Fruit fly (Drosophila melanogaster) whole organism, embryonic: ENCODE results near the gene Mgstl.

Experiments used
- ATbp ChIP-seq: fragments of 200-800 bp; sonication (Bioruptor generic); optimal IDR thresholded peaks from 2 replicates; lab custom pipeline; 2017; ENCODE audit warnings: missing biosample characterization, mild to moderate bottlenecking, missing genetic modification characterization, missing genetic modification reagents
- Asciz ChIP-seq: fragments of 200-800 bp; sonication (Bioruptor generic); optimal IDR thresholded peaks from 2 replicates; lab custom pipeline; 2017; ENCODE audit warnings: missing biosample characterization, mild to moderate bottlenecking, missing genetic modification characterization, missing genetic modification reagents
- Atf6 ChIP-seq: fragments of 200-800 bp; sonication (Bioruptor generic); IDR thresholded peaks from 2 replicates; pipeline ENCODE4 v1.3.6; 2022; ENCODE audit warnings: missing biosample characterization, missing genetic modification characterization
- B-H1 ChIP-seq: fragments of 200-800 bp; sonication (Bioruptor generic); IDR thresholded peaks from 3 replicates; pipeline ENCODE4 v1.3.6; 2022; ENCODE audit warnings: missing biosample characterization, missing genetic modification characterization
- CG10979 ChIP-seq: fragments of 200-800 bp; sonication (Bioruptor generic); optimal IDR thresholded peaks from 2 replicates; lab custom pipeline; 2018; ENCODE audit warnings: missing biosample characterization, mild to moderate bottlenecking, missing genetic modification characterization, moderate library complexity
- CG11696 ChIP-seq: fragments of 200-800 bp; sonication (Bioruptor generic); IDR thresholded peaks from 2 replicates; pipeline ENCODE4 v1.3.6; 2022; ENCODE audit warnings: missing biosample characterization, missing genetic modification characterization
- CG12104 ChIP-seq: fragments of 200-800 bp; sonication (Bioruptor generic); optimal IDR thresholded peaks from 3 replicates; lab custom pipeline; 2016; ENCODE audit warnings: missing biosample characterization, missing genetic modification characterization
- CG12299 ChIP-seq: fragments of 200-800 bp; sonication (Bioruptor generic); optimal IDR thresholded peaks from 2 replicates; lab custom pipeline; 2018; ENCODE audit warnings: missing biosample characterization, mild to moderate bottlenecking, missing genetic modification characterization
- CG13775 ChIP-seq: fragments of 200-800 bp; sonication (Bioruptor generic); optimal IDR thresholded peaks from 3 replicates; lab custom pipeline; 2017; ENCODE audit warnings: missing biosample characterization, mild to moderate bottlenecking, missing genetic modification characterization
- CG14965 ChIP-seq: fragments of 200-800 bp; sonication (Bioruptor generic); optimal IDR thresholded peaks from 2 replicates; lab custom pipeline; 2016; ENCODE audit warnings: missing biosample characterization, missing genetic modification characterization, borderline replicate concordance
- CG15011 ChIP-seq: fragments of 200-800 bp; sonication (Bioruptor generic); optimal IDR thresholded peaks from 3 replicates; lab custom pipeline; 2018; ENCODE audit warnings: missing biosample characterization, mild to moderate bottlenecking, missing genetic modification characterization
- CG2875 ChIP-seq: fragments of 200-800 bp; sonication (Bioruptor generic); optimal IDR thresholded peaks from 2 replicates; lab custom pipeline; 2017; ENCODE audit warnings: missing biosample characterization, mild to moderate bottlenecking, missing genetic modification characterization, missing genetic modification reagents
- CG42726 ChIP-seq: fragments of 200-800 bp; sonication (Bioruptor generic); IDR thresholded peaks from 2 replicates; pipeline ENCODE4 v1.3.6; 2022; ENCODE audit warnings: missing biosample characterization, missing genetic modification characterization; ENCODE audit not compliant: partially characterized antibody
- CG6765 ChIP-seq: fragments of 200-800 bp; sonication (Bioruptor generic); optimal IDR thresholded peaks from 3 replicates; lab custom pipeline; 2017; ENCODE audit warnings: missing biosample characterization, mild to moderate bottlenecking, missing genetic modification characterization
- CG6854 ChIP-seq: fragments of 200-800 bp; sonication (Bioruptor generic); optimal IDR thresholded peaks from 3 replicates; lab custom pipeline; 2017; ENCODE audit warnings: missing biosample characterization, mild to moderate bottlenecking, missing genetic modification characterization
- CG8290 ChIP-seq, 3 experiments: fragments of 200-800 bp; sonication (Bioruptor generic); optimal IDR thresholded peaks; 2 replicates each; lab custom pipeline; 2016 to 2019; ENCODE audit warnings: missing biosample characterization in 3 of 3, missing genetic modification characterization in 3 of 3, mild to moderate bottlenecking in 2 of 3, moderate library complexity in 1 of 3
- CG9876 ChIP-seq: fragments of 200-800 bp; sonication (Bioruptor generic); optimal IDR thresholded peaks from 2 replicates; lab custom pipeline; 2016; ENCODE audit warnings: missing biosample characterization, missing genetic modification characterization
- Dref ChIP-seq: fragments of 200-800 bp; sonication (Bioruptor generic); IDR thresholded peaks from 2 replicates; pipeline ENCODE4 v1.3.6; 2022; ENCODE audit warnings: missing biosample characterization, missing genetic modification characterization
- Hand ChIP-seq: fragments of 200-800 bp; sonication (Bioruptor generic); optimal IDR thresholded peaks from 2 replicates; lab custom pipeline; 2017; ENCODE audit warnings: mild to moderate bottlenecking, missing biosample characterization, missing genetic modification reagents, missing genetic modification characterization
- HmgZ ChIP-seq: fragments of 200-800 bp; sonication (Bioruptor generic); optimal IDR thresholded peaks from 2 replicates; lab custom pipeline; 2018; ENCODE audit warnings: missing biosample characterization, mild to moderate bottlenecking, missing genetic modification characterization
- Kr ChIP-seq: fragments of 200-800 bp; sonication (Bioruptor generic); optimal IDR thresholded peaks from 2 replicates; lab custom pipeline; 2017; ENCODE audit warnings: missing biosample characterization, mild to moderate bottlenecking, missing genetic modification characterization
- Rx ChIP-seq: fragments of 200-800 bp; sonication (Bioruptor generic); IDR thresholded peaks from 2 replicates; pipeline ENCODE4 v1.3.6; 2022; ENCODE audit warnings: missing biosample characterization, missing genetic modification characterization
- Stat92E ChIP-seq, 3 experiments: fragments of >200 bp in 2 of 3; fragments of 200-800 bp in 1 of 3; sonication (Bioruptor generic) in 1 of 3; optimal IDR thresholded peaks; 2 replicates each; lab custom pipeline; 2017 to 2019; ENCODE audit warnings: missing biosample characterization in 3 of 3, missing genetic modification characterization in 3 of 3, mild to moderate bottlenecking in 1 of 3, moderate library complexity in 1 of 3
- Tbp ChIP-seq: fragments of >200 bp; optimal IDR thresholded peaks from 2 replicates; lab custom pipeline; 2018; ENCODE audit warnings: missing biosample characterization, missing genetic modification characterization
- Xbp1 ChIP-seq: fragments of 200-800 bp; sonication (Bioruptor generic); optimal IDR thresholded peaks from 3 replicates; lab custom pipeline; 2016; ENCODE audit warnings: missing biosample characterization, mild to moderate bottlenecking, missing genetic modification characterization
- ab ChIP-seq: fragments of 200-800 bp; sonication (Bioruptor generic); optimal IDR thresholded peaks from 2 replicates; lab custom pipeline; 2016; ENCODE audit warnings: missing biosample characterization, missing genetic modification characterization
- amos ChIP-seq: fragments of 200-800 bp; sonication (Bioruptor generic); IDR thresholded peaks from 2 replicates; pipeline ENCODE4 v1.3.6; 2022; ENCODE audit warnings: missing biosample characterization, missing genetic modification characterization; ENCODE audit not compliant: partially characterized antibody
- caup ChIP-seq: fragments of 200-800 bp; sonication (Bioruptor generic); optimal IDR thresholded peaks from 3 replicates; lab custom pipeline; 2017; ENCODE audit warnings: missing biosample characterization, mild to moderate bottlenecking, missing genetic modification characterization, moderate library complexity; ENCODE audit not compliant: severe bottlenecking
- chinmo ChIP-seq: fragments of 200-800 bp; sonication (Bioruptor generic); IDR thresholded peaks from 4 replicates; pipeline ENCODE4 v1.3.6; 2022; ENCODE audit warnings: missing biosample characterization, missing genetic modification characterization; ENCODE audit not compliant: partially characterized antibody
- chn ChIP-seq: fragments of 200-800 bp; sonication (Bioruptor generic); optimal IDR thresholded peaks from 2 replicates; lab custom pipeline; 2016; ENCODE audit warnings: missing biosample characterization, missing genetic modification characterization
- corto ChIP-seq: fragments of 200-800 bp; sonication (Bioruptor generic); optimal IDR thresholded peaks from 2 replicates; lab custom pipeline; 2016; ENCODE audit warnings: missing biosample characterization, mild to moderate bottlenecking, missing genetic modification characterization, moderate library complexity
- ftz-f1 ChIP-seq: fragments of 200-800 bp; sonication (Bioruptor generic); optimal IDR thresholded peaks from 2 replicates; lab custom pipeline; 2016; ENCODE audit warnings: missing biosample characterization, missing genetic modification characterization
- h ChIP-seq: fragments of >200 bp; optimal IDR thresholded peaks from 2 replicates; lab custom pipeline; 2017
- knrl ChIP-seq: fragments of 200-800 bp; sonication (Bioruptor generic); IDR thresholded peaks from 3 replicates; pipeline ENCODE4 v1.3.6; 2022; ENCODE audit warnings: missing biosample characterization, missing genetic modification characterization; ENCODE audit not compliant: partially characterized antibody
- lab ChIP-seq: fragments of 200-800 bp; sonication (Bioruptor generic); optimal IDR thresholded peaks from 3 replicates; lab custom pipeline; 2017; ENCODE audit warnings: missing biosample characterization, missing genetic modification characterization, mild to moderate bottlenecking, moderate library complexity, missing genetic modification reagents
- pb ChIP-seq: fragments of 200-800 bp; sonication (Bioruptor generic); optimal IDR thresholded peaks from 3 replicates; lab custom pipeline; 2016; ENCODE audit warnings: missing biosample characterization, missing genetic modification characterization
- pfk ChIP-seq: fragments of 200-800 bp; sonication (Bioruptor generic); optimal IDR thresholded peaks from 2 replicates; lab custom pipeline; 2018; ENCODE audit warnings: missing biosample characterization, mild to moderate bottlenecking, missing genetic modification characterization, moderate library complexity
- psq ChIP-seq: fragments of 200-800 bp; sonication (Bioruptor generic); optimal IDR thresholded peaks from 2 replicates; lab custom pipeline; 2017; ENCODE audit warnings: missing biosample characterization, missing genetic modification characterization
- rib ChIP-seq: fragments of 200-800 bp; sonication (Bioruptor generic); IDR thresholded peaks from 2 replicates; pipeline ENCODE4 v1.3.6; 2022; ENCODE audit warnings: missing biosample characterization, missing genetic modification characterization
- sens-2 ChIP-seq: fragments of 200-800 bp; sonication (Bioruptor generic); IDR thresholded peaks from 2 replicates; pipeline ENCODE4 v1.3.6; 2022; ENCODE audit warnings: missing biosample characterization, missing genetic modification characterization
- ssp ChIP-seq: fragments of 200-800 bp; sonication (Bioruptor generic); IDR thresholded peaks from 2 replicates; pipeline ENCODE4 v1.3.6; 2022; ENCODE audit warnings: missing biosample characterization, missing genetic modification characterization
- trh ChIP-seq: fragments of 200-800 bp; sonication (Bioruptor generic); optimal IDR thresholded peaks from 2 replicates; lab custom pipeline; 2016; ENCODE audit warnings: missing biosample characterization, missing genetic modification characterization
- tup ChIP-seq: fragments of 200-800 bp; sonication (Bioruptor generic); optimal IDR thresholded peaks from 2 replicates; lab custom pipeline; 2016; ENCODE audit warnings: missing biosample characterization, mild to moderate bottlenecking, missing genetic modification characterization, moderate library complexity
- tx ChIP-seq: fragments of 200-800 bp; sonication (Bioruptor generic); optimal IDR thresholded peaks from 2 replicates; lab custom pipeline; 2016; ENCODE audit warnings: missing biosample characterization, missing genetic modification characterization
- wek ChIP-seq: fragments of 200-800 bp; sonication (Bioruptor generic); optimal IDR thresholded peaks from 3 replicates; lab custom pipeline; 2018; ENCODE audit warnings: missing biosample characterization, mild to moderate bottlenecking, missing genetic modification characterization, moderate library complexity
- z ChIP-seq: fragments of 200-800 bp; sonication (Bioruptor generic); IDR thresholded peaks from 3 replicates; pipeline ENCODE4 v1.3.6; 2022; ENCODE audit warnings: missing biosample characterization, missing genetic modification characterization
- zen ChIP-seq: fragments of 200-800 bp; sonication (Bioruptor generic); optimal IDR thresholded peaks from 3 replicates; lab custom pipeline; 2018; ENCODE audit warnings: missing biosample characterization, mild to moderate bottlenecking, missing genetic modification characterization, moderate library complexity
- zfh1 ChIP-seq: fragments of 200-800 bp; sonication (Bioruptor generic); IDR thresholded peaks from 3 replicates; pipeline ENCODE4 v1.3.6; 2022; ENCODE audit warnings: missing biosample characterization, missing genetic modification characterization

Mgstl gene

dm6 chrX:21053099-21053715 is 11.3 kb downstream of the Mgstl start (continued):
- TF ChIP-seq sens-2 (peak; percentile 41; the same call in 1 of the 2 replicates), z (GFP tag; lab: Robert Waterston, UW) (no peak), tup (GFP tag; lab: Kevin White, UChicago) (no peak), wek (GFP tag; lab: Kevin White, UChicago) (peak; percentile 89), Hand (GFP tag; lab: Kevin White, UChicago) (peak; percentile 66), B-H1 (peak; percentile 34; the same call in 1 of the 3 replicates), CG15011 (peak; percentile 68), pb (GFP tag; lab: Kevin White, UChicago) (peak; percentile 80), zfh1 (GFP tag; lab: Robert Waterston, UW) (peak; percentile 76; the same call in 2 of the 3 replicates), Asciz (GFP tag; lab: Kevin White, UChicago) (peak; percentile 72), CG10979 (tag; lab: Kevin White, UChicago) (peak; percentile 48), Kr (GFP tag; lab: Kevin White, UChicago) (peak; percentile 26), CG42726 (GFP tag; lab: Robert Waterston, UW) (peak; percentile 66), HmgZ (tag; lab: Kevin White, UChicago) (peak; percentile 87), ATbp (peak; percentile 76), ftz-f1 (GFP tag; lab: Kevin White, UChicago) (no peak), psq (peak; percentile 18), CG13775 (GFP tag; lab: Kevin White, UChicago) (peak; percentile 82), amos (GFP tag; lab: Robert Waterston, UW) (peak; percentile 87), CG8290 (GFP tag; optimal IDR thresholded peaks at IDR 0.05; lab: Kevin White, UChicago) (peak; percentile 45), CG8290 (tag; optimal IDR thresholded peaks at IDR 0.05; lab: Kevin White, UChicago) (peak; percentile 46 to 94), caup (GFP tag; lab: Kevin White, UChicago) (peak; percentile 93), Rx (GFP tag; lab: Robert Waterston, UW) (peak; percentile 38; the same call in 1 of the 2 replicates), rib (GFP tag; lab: Robert Waterston, UW) (peak; percentile 61), Atf6 (GFP tag; lab: Robert Waterston, UW) (peak; percentile 61; the same call in 1 of the 2 replicates), CG14965 (GFP tag; lab: Kevin White, UChicago) (peak; percentile 16), chn (GFP tag; lab: Kevin White, UChicago) (peak; percentile 38), CG11696 (peak; percentile 67), h (lab: Kevin White, UChicago) (no peak), chinmo (GFP tag; lab: Robert Waterston, UW) (0 out of 4 replicates have a peak, but pooled peaks have one; percentile 59), trh (GFP tag; lab: Kevin White, UChicago) (no peak), corto (GFP tag; lab: Kevin White, UChicago) (no peak), CG6765 (GFP tag; lab: Kevin White, UChicago) (peak; percentile 89), CG9876 (GFP tag; lab: Kevin White, UChicago) (peak; percentile 69), knrl (GFP tag; lab: Robert Waterston, UW) (peak; percentile 77; the same call in 2 of the 3 replicates), ab (GFP tag; lab: Kevin White, UChicago) (peak; percentile 43), CG6854 (GFP tag; lab: Kevin White, UChicago) (peak; percentile 82), CG12104 (GFP tag; lab: Kevin White, UChicago) (peak; percentile 64), Stat92E (GFP tag; optimal IDR thresholded peaks at IDR 0.05; lab: Kevin White, UChicago) (peak in 1 of 3 experiments; percentile 17), ssp (GFP tag; lab: Robert Waterston, UW) (peak; percentile 27; the same call in 1 of the 2 replicates), lab (GFP tag; lab: Kevin White, UChicago) (peak; percentile 89), Dref (peak; percentile 88), zen (tag; lab: Kevin White, UChicago) (peak; percentile 42), Xbp1 (GFP tag; lab: Kevin White, UChicago) (peak; percentile 73), Tbp (GFP tag; lab: Kevin White, UChicago) (no peak), CG12299 (tag; lab: Kevin White, UChicago) (peak; percentile 75), CG2875 (peak; percentile 59), pfk (peak; percentile 73), tx (GFP tag; lab: Kevin White, UChicago) (no peak)
